Worm (Caenorhabditis elegans) whole organism, L1 larva: ENCODE results near the gene nadk-2.
A peak's percentile ranks its signal among the peaks of the same experiment; 100 is the strongest.

Source experiments
- aly-2 ChIP-seq: fragments of 150-350 bp; optimal IDR thresholded peaks from 2 replicates; lab custom pipeline; 2014; ENCODE audit warnings: missing biosample characterization, missing genetic modification characterization
- ama-1 ChIP-seq: fragments of 150-350 bp; optimal IDR thresholded peaks from 2 replicates; lab custom pipeline; 2014
- egl-13 ChIP-seq: sonication (generic microtip); optimal IDR thresholded peaks from 2 replicates; lab custom pipeline; 2016; ENCODE audit warnings: missing genotype, missing genetic modification reagents, missing genetic modification characterization, missing compliant biosample characterization
- fkh-8 ChIP-seq: sonication (generic microtip); optimal IDR thresholded peaks from 2 replicates; lab custom pipeline; 2016; ENCODE audit warnings: mild to moderate bottlenecking, missing genetic modification characterization, missing compliant biosample characterization
- lin-15B ChIP-seq: fragments of 150-350 bp; sonication (generic microtip); optimal IDR thresholded peaks from 3 replicates; lab custom pipeline; 2014; ENCODE audit warnings: missing biosample characterization, missing genetic modification characterization
- lin-35 ChIP-seq, 2 experiments: fragments of 150-350 bp; optimal IDR thresholded peaks; 2 replicates each; lab custom pipeline; 2014; ENCODE audit warnings: missing biosample characterization in 2 of 2, missing genetic modification characterization in 2 of 2, missing genetic modification reagents in 2 of 2
- mef-2 ChIP-seq: fragments of 150-350 bp; optimal IDR thresholded peaks from 2 replicates; lab custom pipeline; 2014; ENCODE audit warnings: missing biosample characterization, missing genetic modification characterization
- nhr-85 ChIP-seq: sonication (generic microtip); peaks from one replicate; lab custom pipeline; 2016; ENCODE audit warnings: missing genetic modification characterization, inconsistent platforms, missing compliant biosample characterization
- pax-3 ChIP-seq: fragments of 200-800 bp; sonication (Bioruptor generic); optimal IDR thresholded peaks from 2 replicates; lab custom pipeline; 2018; ENCODE audit warnings: mild to moderate bottlenecking, missing genetic modification characterization, moderate library complexity, missing compliant biosample characterization
- skn-1 ChIP-seq: fragments of 150-350 bp; optimal IDR thresholded peaks from 2 replicates; lab custom pipeline; 2014; ENCODE audit warnings: missing biosample characterization, missing genetic modification characterization
- snpc-4 ChIP-seq: fragments of 150-350 bp; optimal IDR thresholded peaks from 2 replicates; lab custom pipeline; 2014; ENCODE audit warnings: missing biosample characterization, missing genetic modification characterization
- ztf-11 ChIP-seq, 2 experiments: sonication (generic microtip); optimal IDR thresholded peaks; 2 replicates each; lab custom pipeline; 2016 to 2017; ENCODE audit warnings: missing genetic modification characterization in 2 of 2, missing biosample characterization in 1 of 2, missing compliant biosample characterization in 1 of 2

DNA sequence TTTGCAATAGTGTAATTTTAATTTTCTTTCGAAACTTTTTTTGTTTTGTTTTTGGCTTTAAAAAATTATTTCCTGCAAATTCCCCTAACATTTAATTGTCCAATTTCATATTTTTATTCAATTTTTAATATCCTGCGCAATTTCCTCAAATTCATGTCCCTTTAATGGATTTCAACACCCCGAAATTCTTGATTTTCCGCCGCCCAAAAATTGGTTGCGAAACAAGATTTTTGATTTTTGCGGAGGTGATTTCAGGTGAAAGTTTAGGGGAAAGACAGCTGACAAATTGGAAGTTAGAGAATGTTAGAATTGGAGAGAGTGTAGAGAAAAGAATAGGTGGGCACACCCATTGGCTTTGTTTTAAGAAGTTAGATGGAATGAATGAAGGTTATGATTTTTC, 45.6 kb downstream of the nadk-2 start:
- TF ChIP-seq ztf-11 (tag; optimal IDR thresholded peaks at IDR 0.05; lab: Kevin White, UChicago) = no peak
- no peak for TF ChIP-seq mef-2 (tag; lab: Kevin White, UChicago)
- no peak for TF ChIP-seq pax-3 (tag; lab: Kevin White, UChicago)
- no peak for TF ChIP-seq fkh-8 (tag; lab: Kevin White, UChicago)
- peak; percentile 27 for TF ChIP-seq ama-1 (lab: Kevin White, UChicago)
- TF ChIP-seq nhr-85 (tag; lab: Kevin White, UChicago) = peak; percentile 70
- no peak for TF ChIP-seq lin-15B (tag; lab: Kevin White, UChicago)
- TF ChIP-seq aly-2 (tag; lab: Kevin White, UChicago) = no peak
- no peak for TF ChIP-seq snpc-4 (tag; lab: Kevin White, UChicago)
- no peak for TF ChIP-seq egl-13 (tag; lab: Kevin White, UChicago)
- peak; percentile 78 for TF ChIP-seq skn-1 (tag; lab: Kevin White, UChicago)
- TF ChIP-seq lin-35 (GFP tag; optimal IDR thresholded peaks at IDR 0.05; lab: Kevin White, UChicago) = no peak
